Worm (Caenorhabditis elegans) whole organism, L1 larva: Measurements from ENCODE around the gene memo-1.

ENCODE experiments used
- fkh-10 ChIP-seq: sonication (generic microtip); optimal IDR thresholded peaks from 2 replicates; lab custom pipeline; 2017; ENCODE audit warnings: missing biosample characterization, missing genetic modification reagents, missing genetic modification characterization
- sptf-1 ChIP-seq: fragments of 150-350 bp; optimal IDR thresholded peaks from 2 replicates; lab custom pipeline; 2014; ENCODE audit warnings: missing biosample characterization, missing genetic modification characterization
- unc-62 ChIP-seq: fragments of 150-350 bp; optimal IDR thresholded peaks from 2 replicates; lab custom pipeline; 2014; ENCODE audit warnings: missing biosample characterization, missing genetic modification reagents, missing genetic modification characterization

ce11 chrV:7855382-7855994 is 8.5 kb upstream of the memo-1 start, which contains the start of gene C37C3.2:
- TF ChIP-seq fkh-10 (GFP tag; lab: Kevin White, UChicago), result no peak
- TF ChIP-seq unc-62, result no peak
- TF ChIP-seq sptf-1 (tag; lab: Kevin White, UChicago), result no peak
